Worm (Caenorhabditis elegans): ENCODE results near the gene hal-3.

The hal-3 gene

DNA sequence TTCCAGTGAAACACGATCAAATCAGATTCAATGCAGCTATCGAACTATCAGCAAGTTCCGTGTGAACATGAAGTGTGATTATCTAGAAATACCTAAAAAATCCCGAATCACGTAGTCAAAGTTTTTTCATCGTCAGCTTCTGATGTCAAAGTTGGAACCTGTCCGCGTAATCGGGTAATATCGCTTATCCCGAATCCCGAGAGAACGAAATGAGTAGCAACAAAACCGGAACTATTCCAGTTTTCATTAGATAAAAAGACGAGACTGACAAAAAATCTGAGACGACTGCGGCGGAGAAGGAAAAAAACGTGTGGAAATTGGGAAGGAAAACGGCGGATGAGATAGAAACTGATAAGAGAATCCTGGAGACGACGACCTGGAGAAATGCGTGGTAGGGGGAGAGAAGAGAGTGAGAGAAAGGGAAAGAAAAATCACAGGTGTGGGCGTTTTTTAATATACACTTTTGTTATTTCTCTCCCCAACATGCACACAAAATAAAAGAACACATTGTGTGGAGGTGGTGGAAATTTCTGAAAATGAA lies 3.1 kb upstream of the hal-3 start:
- TF ChIP-seq nhr-77 (tag; optimal IDR thresholded peaks at IDR 0.05) (no peak), sma-3 (GFP tag; optimal IDR thresholded peaks at IDR 0.05) (no peak), ama-1 (optimal IDR thresholded peaks at IDR 0.05) (peak; percentile 33), egl-27 (tag; optimal IDR thresholded peaks at IDR 0.05) (no peak), blmp-1 (tag; optimal IDR thresholded peaks at IDR 0.05; ENCODE audit: insufficient read depth) (no peak), aly-2 (tag; optimal IDR thresholded peaks at IDR 0.05) (no peak), nhr-129 (tag; optimal IDR thresholded peaks at IDR 0.05) (no peak), unc-55 (GFP tag; optimal IDR thresholded peaks at IDR 0.05) (no peak), nhr-10 (tag; optimal IDR thresholded peaks at IDR 0.05) (no peak), alr-1 (tag; optimal IDR thresholded peaks at IDR 0.05) (no peak), F13H6.1 (tag; optimal IDR thresholded peaks at IDR 0.05) (peak; percentile 13), nhr-23 (tag; optimal IDR thresholded peaks at IDR 0.05) (no peak), mbf-1 (tag; optimal IDR thresholded peaks at IDR 0.05) (no peak), fos-1 (tag; optimal IDR thresholded peaks at IDR 0.05) (peak; percentile 45), C34F6.9 (tag; optimal IDR thresholded peaks at IDR 0.05) (no peak), R02D3.7 (tag; optimal IDR thresholded peaks at IDR 0.05) (no peak), unc-39 (tag; optimal IDR thresholded peaks at IDR 0.05) (no peak), sem-4 (tag; optimal IDR thresholded peaks at IDR 0.05) (no peak), lin-13 (GFP tag; optimal IDR thresholded peaks at IDR 0.05) (no peak)

DNA sequence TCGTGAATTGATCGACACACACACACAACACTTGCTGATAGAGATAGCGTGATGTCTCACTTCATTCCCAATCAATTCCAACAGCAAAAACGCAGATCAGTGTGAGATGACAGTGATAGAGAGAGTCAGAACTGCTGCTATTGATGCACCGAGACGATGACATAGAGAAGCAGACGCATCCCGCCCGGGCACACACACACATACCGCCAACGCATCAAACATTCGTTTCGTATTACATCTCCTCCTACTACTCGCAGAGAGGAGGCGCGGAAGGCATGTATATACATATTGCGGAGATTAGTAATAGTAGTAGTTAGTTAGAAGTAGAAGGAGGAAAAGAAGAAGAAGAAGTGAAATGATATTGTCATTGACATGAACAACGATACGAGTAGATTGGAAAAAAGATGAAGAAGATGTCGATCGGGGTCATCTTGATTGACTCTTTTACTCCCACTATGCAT lies 2.5 kb upstream of the hal-3 start:
- TF ChIP-seq F13H6.1 (tag; optimal IDR thresholded peaks at IDR 0.05) (peak; percentile 70), nhr-237 (tag; optimal IDR thresholded peaks at IDR 0.05) (no peak), aly-2 (tag; optimal IDR thresholded peaks at IDR 0.05) (no peak), blmp-1 (tag; optimal IDR thresholded peaks at IDR 0.05; ENCODE audit: insufficient read depth) (peak; percentile 13), mdl-1 (tag; optimal IDR thresholded peaks at IDR 0.05) (no peak), ceh-82 (tag; optimal IDR thresholded peaks at IDR 0.05) (no peak), egl-27 (tag; optimal IDR thresholded peaks at IDR 0.05) (peak; percentile 50), elt-1 (tag; optimal IDR thresholded peaks at IDR 0.05) (peak; percentile 81), mbf-1 (tag; optimal IDR thresholded peaks at IDR 0.05) (no peak), sma-3 (GFP tag; optimal IDR thresholded peaks at IDR 0.05) (peak; percentile 73), nhr-129 (tag; optimal IDR thresholded peaks at IDR 0.05) (peak; percentile 86), sem-4 (tag; optimal IDR thresholded peaks at IDR 0.05) (no peak), ceh-16 (tag; optimal IDR thresholded peaks at IDR 0.05) (peak; percentile 62), nhr-11 (tag; optimal IDR thresholded peaks at IDR 0.05) (no peak), lsy-2 (tag; optimal IDR thresholded peaks at IDR 0.05) (peak in 1 of 2 experiments; percentile 49), nhr-25 (tag; optimal IDR thresholded peaks at IDR 0.05) (peak; percentile 31), lin-13 (GFP tag; optimal IDR thresholded peaks at IDR 0.05) (peak; percentile 5), skn-1 (tag; optimal IDR thresholded peaks at IDR 0.05) (peak; percentile 32), sma-9 (GFP tag; optimal IDR thresholded peaks at IDR 0.05) (peak; percentile 39), sma-9 (tag; optimal IDR thresholded peaks at IDR 0.05) (no peak), nhr-21 (tag; optimal IDR thresholded peaks at IDR 0.05) (peak; percentile 67), C34F6.9 (tag; optimal IDR thresholded peaks at IDR 0.05) (peak; percentile 41), fos-1 (tag; optimal IDR thresholded peaks at IDR 0.05) (peak; percentile 95), lin-39 (tag; optimal IDR thresholded peaks at IDR 0.05) (no peak), snpc-4 (tag; optimal IDR thresholded peaks at IDR 0.05) (no peak), ztf-1 (GFP tag; conservative IDR thresholded peaks at IDR 0.05) (no peak), crh-2 (tag; optimal IDR thresholded peaks at IDR 0.05) (peak; percentile 45), Y55F3AM.14 (GFP tag; optimal IDR thresholded peaks at IDR 0.05) (no peak), peb-1 (tag; optimal IDR thresholded peaks at IDR 0.05) (no peak), ama-1 (optimal IDR thresholded peaks at IDR 0.05) (peak; percentile 19), nhr-77 (tag; optimal IDR thresholded peaks at IDR 0.05) (no peak), unc-62 (GFP tag; optimal IDR thresholded peaks at IDR 0.05) (no peak)

DNA sequence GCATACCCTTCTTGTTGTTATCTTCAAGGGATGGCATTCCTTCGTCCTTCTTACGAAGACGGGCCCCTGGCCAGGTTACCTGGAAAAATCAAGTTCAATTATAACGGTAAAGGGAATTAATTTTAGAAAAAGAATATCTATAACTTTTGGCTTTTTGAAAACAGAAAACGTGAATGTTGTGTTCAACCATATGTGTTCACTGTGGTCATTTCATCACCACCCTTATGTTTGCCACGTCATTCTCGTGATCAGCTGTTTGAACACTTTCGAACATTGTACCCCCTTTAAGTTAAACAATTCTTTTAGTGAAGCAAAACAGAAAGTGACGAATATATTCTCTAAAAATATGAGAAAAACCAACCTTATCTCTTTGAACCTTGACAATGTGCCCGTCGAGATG lies 1.8 kb upstream of the hal-3 start:
- no peak for TF ChIP-seq ceh-82 (tag; optimal IDR thresholded peaks at IDR 0.05)
- no peak for TF ChIP-seq gmeb-1 (tag; optimal IDR thresholded peaks at IDR 0.05)
- no peak for TF ChIP-seq lin-11 (tag; optimal IDR thresholded peaks at IDR 0.05)
- TF ChIP-seq egl-27 (tag; optimal IDR thresholded peaks at IDR 0.05), result no peak
- TF ChIP-seq sma-3 (GFP tag; optimal IDR thresholded peaks at IDR 0.05), result no peak
- no peak for TF ChIP-seq alr-1 (tag; optimal IDR thresholded peaks at IDR 0.05)
- TF ChIP-seq sma-9 (GFP tag; optimal IDR thresholded peaks at IDR 0.05), result no peak
- TF ChIP-seq sma-9 (tag; optimal IDR thresholded peaks at IDR 0.05), result no peak
- no peak for TF ChIP-seq unc-55 (GFP tag; optimal IDR thresholded peaks at IDR 0.05)
- no peak for TF ChIP-seq aly-2 (tag; optimal IDR thresholded peaks at IDR 0.05)
- TF ChIP-seq peb-1 (tag; optimal IDR thresholded peaks at IDR 0.05), result no peak
- no peak for TF ChIP-seq zag-1 (tag; optimal IDR thresholded peaks at IDR 0.05)
- no peak for TF ChIP-seq fos-1 (tag; optimal IDR thresholded peaks at IDR 0.05)
- TF ChIP-seq nhr-10 (tag; optimal IDR thresholded peaks at IDR 0.05), result no peak
- TF ChIP-seq nhr-21 (tag; optimal IDR thresholded peaks at IDR 0.05), result no peak
- no peak for TF ChIP-seq sem-4 (tag; optimal IDR thresholded peaks at IDR 0.05)
- TF ChIP-seq dmd-4 (tag; optimal IDR thresholded peaks at IDR 0.05), result no peak
